Worm (Caenorhabditis elegans) whole organism, L4 larva: ENCODE results near the gene srw-67.

ENCODE experiments used
- F44E2.7 ChIP-seq: fragments of 200-800 bp; sonication (Bioruptor generic); IDR thresholded peaks from 2 replicates; pipeline ENCODE4 v2.1.2; 2022; ENCODE audit warnings: missing genetic modification characterization, missing compliant biosample characterization
- ZK546.5 ChIP-seq, 2 experiments: sonication (generic microtip); optimal IDR thresholded peaks; 2 replicates each; lab custom pipeline; 2017; ENCODE audit warnings: missing biosample characterization in 2 of 2, missing genetic modification characterization in 2 of 2
- aha-1 ChIP-seq: fragments of 150-350 bp; peaks from one replicate; lab custom pipeline; 2014; ENCODE audit warnings: missing biosample characterization, missing genetic modification characterization
- aly-2 ChIP-seq: sonication (generic microtip); optimal IDR thresholded peaks from 2 replicates; lab custom pipeline; 2018; ENCODE audit warnings: missing biosample characterization, missing genetic modification characterization
- ama-1 ChIP-seq: fragments of 150-350 bp; optimal IDR thresholded peaks from 2 replicates; lab custom pipeline; 2014; ENCODE audit warnings: inconsistent platforms, mixed read lengths
- attf-4 ChIP-seq: sonication (generic microtip); optimal IDR thresholded peaks from 3 replicates; lab custom pipeline; 2017; ENCODE audit warnings: missing biosample characterization, missing genetic modification characterization
- ceh-20 ChIP-seq: fragments of 200-800 bp; sonication (Bioruptor generic); IDR thresholded peaks from 2 replicates; pipeline ENCODE4 v1.3.6; 2022; ENCODE audit warnings: missing genetic modification reagents, missing genetic modification characterization, missing compliant biosample characterization
- ceh-32 ChIP-seq: sonication (generic microtip); optimal IDR thresholded peaks from 2 replicates; lab custom pipeline; 2016; ENCODE audit warnings: mild to moderate bottlenecking, missing genetic modification characterization, missing compliant biosample characterization; ENCODE audit not compliant: poor library complexity
- ceh-44 ChIP-seq: fragments of 200-800 bp; sonication (Bioruptor generic); IDR thresholded peaks from 2 replicates; pipeline ENCODE4 v1.3.6; 2022; ENCODE audit warnings: missing genetic modification reagents, missing genetic modification characterization, missing compliant biosample characterization
- ceh-62 ChIP-seq: sonication (generic microtip); optimal IDR thresholded peaks from 2 replicates; lab custom pipeline; 2017; ENCODE audit warnings: missing biosample characterization, missing genetic modification characterization
- ceh-82 ChIP-seq: sonication (generic microtip); optimal IDR thresholded peaks from 2 replicates; lab custom pipeline; 2017; ENCODE audit warnings: missing biosample characterization, missing genetic modification characterization
- ces-1 ChIP-seq: fragments of 150-350 bp; sonication (generic microtip); optimal IDR thresholded peaks from 4 replicates; lab custom pipeline; 2014; ENCODE audit warnings: missing biosample characterization, missing genetic modification reagents, missing genetic modification characterization
- daf-16 ChIP-seq, 3 experiments: sonication (generic microtip); optimal IDR thresholded peaks; 2 replicates each; lab custom pipeline; 2016 to 2017; ENCODE audit warnings: missing genetic modification characterization in 3 of 3, missing genetic modification reagents in 3 of 3, mild to moderate bottlenecking in 2 of 3, missing compliant biosample characterization in 2 of 3, missing biosample characterization in 1 of 3, moderate library complexity in 1 of 3
- daf-19 ChIP-seq: fragments of 200-800 bp; sonication (Bioruptor generic); conservative IDR thresholded peaks from 2 replicates; pipeline ENCODE4 v1.3.6; 2022; ENCODE audit warnings: missing genetic modification characterization, missing compliant biosample characterization
- daf-8 ChIP-seq: fragments of 200-800 bp; sonication (Bioruptor generic); IDR thresholded peaks from 2 replicates; pipeline ENCODE4 v1.3.6; 2022; ENCODE audit warnings: missing genetic modification characterization, missing compliant biosample characterization
- dve-1 ChIP-seq: sonication (generic microtip); optimal IDR thresholded peaks from 2 replicates; lab custom pipeline; 2017; ENCODE audit warnings: antibody characterized with exemption, mild to moderate bottlenecking, missing genetic modification characterization, missing compliant biosample characterization; ENCODE audit not compliant: insufficient read depth
- hif-1 ChIP-seq, 2 experiments: sonication (generic microtip); optimal IDR thresholded peaks; 2 replicates each; lab custom pipeline; 2016 to 2017; ENCODE audit warnings: missing compliant biosample characterization in 2 of 2, missing genetic modification characterization in 2 of 2, missing genetic modification reagents in 2 of 2, missing genotype in 2 of 2, mild to moderate bottlenecking in 1 of 2
- hlh-30 ChIP-seq: sonication (generic microtip); optimal IDR thresholded peaks from 2 replicates; lab custom pipeline; 2017; ENCODE audit warnings: antibody characterized with exemption, mild to moderate bottlenecking, missing genetic modification characterization, missing compliant biosample characterization; ENCODE audit not compliant: insufficient read depth
- lin-1 ChIP-seq: fragments of 200-800 bp; sonication (Bioruptor generic); IDR thresholded peaks from 2 replicates; pipeline ENCODE4 v1.3.6; 2022; ENCODE audit warnings: missing genetic modification reagents, missing genetic modification characterization, missing compliant biosample characterization
- lin-13 ChIP-seq: fragments of 150-350 bp; optimal IDR thresholded peaks from 2 replicates; lab custom pipeline; 2014; ENCODE audit warnings: missing biosample characterization, missing genetic modification reagents, missing genetic modification characterization
- lin-15B ChIP-seq: fragments of 150-350 bp; sonication (generic microtip); optimal IDR thresholded peaks from 3 replicates; lab custom pipeline; 2014; ENCODE audit warnings: missing biosample characterization, missing genetic modification characterization
- nhr-10 ChIP-seq: fragments of 150-350 bp; optimal IDR thresholded peaks from 2 replicates; lab custom pipeline; 2014; ENCODE audit warnings: missing biosample characterization, missing genetic modification characterization
- nhr-111 ChIP-seq: fragments of 200-800 bp; sonication (Bioruptor generic); optimal IDR thresholded peaks from 2 replicates; lab custom pipeline; 2018; ENCODE audit warnings: mild to moderate bottlenecking, missing genetic modification characterization, missing compliant biosample characterization
- nhr-28 ChIP-seq: fragments of 150-350 bp; optimal IDR thresholded peaks from 2 replicates; lab custom pipeline; 2014; ENCODE audit warnings: missing biosample characterization, missing genetic modification characterization
- nhr-48 ChIP-seq: sonication (generic microtip); optimal IDR thresholded peaks from 2 replicates; lab custom pipeline; 2016; ENCODE audit warnings: mild to moderate bottlenecking, missing genetic modification characterization, missing compliant biosample characterization
- php-3 ChIP-seq: fragments of 200-800 bp; sonication (Bioruptor generic); IDR thresholded peaks from 2 replicates; pipeline ENCODE4 v1.3.6; 2022; ENCODE audit warnings: missing genetic modification reagents, missing genetic modification characterization, missing compliant biosample characterization
- rbr-2 ChIP-seq: sonication (generic microtip); optimal IDR thresholded peaks from 2 replicates; lab custom pipeline; 2016; ENCODE audit warnings: missing genotype, missing genetic modification characterization, missing compliant biosample characterization
- snpc-1.2 ChIP-seq: fragments of 200-800 bp; sonication (Bioruptor generic); IDR thresholded peaks from 2 replicates; pipeline ENCODE4 v1.3.6; 2022; ENCODE audit warnings: missing genetic modification reagents, missing genetic modification characterization, missing compliant biosample characterization
- spr-3 ChIP-seq: fragments of 200-800 bp; sonication (Bioruptor generic); optimal IDR thresholded peaks from 2 replicates; lab custom pipeline; 2018; ENCODE audit warnings: mild to moderate bottlenecking, missing genetic modification characterization, missing compliant biosample characterization
- unc-130 ChIP-seq: sonication (generic microtip); optimal IDR thresholded peaks from 2 replicates; lab custom pipeline; 2016; ENCODE audit warnings: missing genetic modification reagents, missing genetic modification characterization, missing compliant biosample characterization
- unc-62 ChIP-seq, 3 experiments: fragments of 150-350 bp in 1 of 3; sonication (generic microtip); optimal IDR thresholded peaks in 2 of 3; peaks in 1 of 3; 1 replicate in 1 of 3; 2 replicates in 2 of 3; lab custom pipeline; 2014 to 2017; ENCODE audit warnings: missing biosample characterization in 3 of 3, missing genetic modification characterization in 3 of 3, missing genetic modification reagents in 3 of 3, missing genotype in 1 of 3
- zag-1 ChIP-seq: fragments of 150-350 bp; optimal IDR thresholded peaks from 2 replicates; lab custom pipeline; 2014; ENCODE audit warnings: missing biosample characterization, missing genetic modification characterization
- zfp-2 ChIP-seq: sonication (generic microtip); optimal IDR thresholded peaks from 2 replicates; lab custom pipeline; 2016; ENCODE audit warnings: mild to moderate bottlenecking, missing genetic modification characterization, missing compliant biosample characterization
- zfp-3 ChIP-seq: fragments of 200-800 bp; sonication (Bioruptor generic); conservative IDR thresholded peaks from 2 replicates; pipeline ENCODE4 v1.3.6; 2022; ENCODE audit warnings: missing genetic modification reagents, missing genetic modification characterization, missing compliant biosample characterization

The srw-67 gene

DNA sequence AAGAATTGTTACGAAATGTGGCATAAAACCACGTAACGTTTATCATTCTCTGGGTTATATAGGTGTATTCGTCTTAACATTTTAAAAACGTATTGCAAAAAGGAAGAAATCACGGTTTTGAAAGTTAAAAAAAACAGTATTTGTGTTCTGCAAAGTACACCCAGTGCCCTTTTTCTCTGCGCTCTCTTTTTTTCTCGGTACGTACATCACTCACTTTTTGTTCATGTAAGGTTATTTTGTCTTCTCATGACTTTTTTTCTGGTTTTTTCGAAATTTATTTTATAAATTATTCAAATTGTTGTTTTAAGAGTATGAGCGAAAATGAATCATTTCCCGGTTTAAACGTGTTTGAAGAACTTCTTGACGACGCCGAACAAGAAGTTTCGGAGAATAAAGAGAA lies 29.5 kb downstream of the srw-67 start, which contains the start of gene F25E5.5:
Gene F25E5.5, plus strand, starts transcription at position 301 of the 400 bp plus-strand sequence.
- peak; percentile 44 for TF ChIP-seq nhr-28 (tag; lab: Kevin White, UChicago)
- peak; percentile 14 for TF ChIP-seq hlh-30 (tag; lab: Kevin White, UChicago)
- TF ChIP-seq nhr-111 (GFP tag; lab: Kevin White, UChicago), result no peak
- no peak for TF ChIP-seq dve-1 (tag; lab: Kevin White, UChicago)
- no peak for TF ChIP-seq aha-1 (tag; lab: Kevin White, UChicago)
- no peak for TF ChIP-seq nhr-10
- no peak for TF ChIP-seq lin-15B (tag; lab: Kevin White, UChicago)
- no peak for TF ChIP-seq hif-1 (tag; optimal IDR thresholded peaks at IDR 0.05; lab: Kevin White, UChicago)
- TF ChIP-seq, all 104 proteins: peak for 2

DNA sequence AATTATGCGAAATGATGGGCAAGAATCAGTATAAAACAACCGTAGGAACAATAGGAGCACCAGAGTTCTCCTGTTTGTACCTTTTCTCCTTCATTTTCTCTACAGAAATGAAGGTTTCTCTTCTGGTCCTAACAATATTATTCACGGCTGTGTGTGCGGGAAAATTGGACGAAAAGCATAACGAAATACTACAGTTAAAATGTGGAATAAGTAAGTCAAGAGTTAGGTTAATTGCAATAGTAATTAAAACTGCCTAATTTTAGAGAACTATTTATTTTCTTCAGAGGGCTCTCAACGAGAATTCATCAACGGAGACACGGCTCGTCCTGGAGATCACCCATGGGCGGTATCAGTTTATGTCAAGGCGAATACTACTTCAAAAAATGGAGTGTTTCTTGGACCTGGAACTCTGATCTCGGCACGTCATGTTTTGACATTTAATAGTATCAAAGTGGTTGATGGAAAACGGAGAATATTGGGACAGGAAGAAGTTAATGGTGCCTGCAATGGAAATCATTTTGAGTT lies 31.9 kb downstream of the srw-67 start, which contains the start of gene try-12:
Gene try-12, plus strand, starts transcription at position 51 of the 525 bp plus-strand sequence.
- TF ChIP-seq nhr-48 (tag; lab: Kevin White, UChicago) (no peak), aha-1 (tag; lab: Kevin White, UChicago) (peak; percentile 70), unc-62 (GFP tag; optimal IDR thresholded peaks at IDR 0.05 in 1 of 2; lab: Kevin White, UChicago) (peak in 1 of 2 experiments; percentile 50), unc-62 (tag; optimal IDR thresholded peaks at IDR 0.05; lab: Kevin White, UChicago) (no peak)
- TF ChIP-seq, all 104 proteins: peak for 2

DNA sequence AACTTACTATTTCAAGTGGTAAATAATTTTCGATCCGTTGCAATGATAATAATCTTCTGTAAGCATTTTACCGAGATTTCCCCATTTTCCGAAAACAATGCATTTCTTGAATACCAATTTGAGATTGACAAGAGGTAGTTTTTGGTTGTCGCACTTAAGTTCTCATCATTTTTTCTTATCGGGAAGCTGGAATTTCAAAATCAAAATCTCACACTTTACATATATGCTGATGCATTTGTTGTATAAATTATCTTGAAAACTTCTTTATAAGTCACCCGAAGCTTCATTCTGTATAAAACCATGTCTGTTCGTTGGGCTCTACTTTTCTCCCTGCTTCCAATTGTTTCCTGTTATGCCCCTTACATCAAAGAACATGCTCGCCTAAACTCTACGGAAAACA lies 34.0 kb downstream of the srw-67 start, which contains the start of gene try-11:
Gene try-11, plus strand, starts transcription at position 301 of the 400 bp plus-strand sequence.
- TF ChIP-seq zfp-2 (no peak), rbr-2 (tag; lab: Kevin White, UChicago) (no peak), hlh-30 (tag; lab: Kevin White, UChicago) (no peak), ZK546.5 (tag; optimal IDR thresholded peaks at IDR 0.05; lab: Kevin White, UChicago) (no peak), lin-1 (no peak), dve-1 (tag; lab: Kevin White, UChicago) (no peak), ceh-32 (tag; lab: Kevin White, UChicago) (no peak), ces-1 (no peak), daf-19 (GFP tag; lab: Robert Waterston, UW) (no peak), daf-8 (GFP tag; lab: Robert Waterston, UW) (no peak), ama-1 (lab: Kevin White, UChicago) (no peak), ceh-82 (tag; lab: Kevin White, UChicago) (no peak), ceh-44 (GFP tag; lab: Robert Waterston, UW) (no peak)

ce11 chrV:7454236-7454635 lies 36.8 kb downstream of the srw-67 start, which contains the start of gene try-8:
Gene try-8, minus strand, starts transcription at chrV:7454336.
- TF ChIP-seq rbr-2 (tag; lab: Kevin White, UChicago), result no peak
- TF ChIP-seq ceh-62, result no peak
- no peak for TF ChIP-seq zag-1
- TF ChIP-seq spr-3, result no peak
- TF ChIP-seq daf-16 (GFP tag; optimal IDR thresholded peaks at IDR 0.05; lab: Kevin White, UChicago), result no peak
- TF ChIP-seq daf-16 (tag; optimal IDR thresholded peaks at IDR 0.05; lab: Kevin White, UChicago), result no peak
- no peak for TF ChIP-seq lin-1
- no peak for TF ChIP-seq dve-1 (tag; lab: Kevin White, UChicago)
- TF ChIP-seq snpc-1.2 (GFP tag; lab: Robert Waterston, UW), result no peak
- TF ChIP-seq php-3, result no peak
- no peak for TF ChIP-seq zfp-3 (GFP tag; lab: Robert Waterston, UW)
- TF ChIP-seq ceh-44 (GFP tag; lab: Robert Waterston, UW), result no peak
- TF ChIP-seq hif-1 (tag; optimal IDR thresholded peaks at IDR 0.05; lab: Kevin White, UChicago), result no peak
- no peak for TF ChIP-seq unc-130
- TF ChIP-seq lin-13 (GFP tag; lab: Kevin White, UChicago), result no peak
- no peak for TF ChIP-seq aly-2
- no peak for TF ChIP-seq ceh-32 (tag; lab: Kevin White, UChicago)
- no peak for TF ChIP-seq ceh-20 (GFP tag; lab: Robert Waterston, UW)
- TF ChIP-seq F44E2.7 (GFP tag; lab: Robert Waterston, UW), result no peak
- TF ChIP-seq nhr-111 (GFP tag; lab: Kevin White, UChicago), result no peak
- TF ChIP-seq attf-4 (tag; lab: Kevin White, UChicago), result no peak
